Fruit fly (Drosophila melanogaster): ENCODE results near the gene CG34382.

CG34382 gene

dm6 chr3L:9864275-9865052 lies 14.3 kb upstream of the CG34382 start, which contains the start of the genes iPLA2-VIA and Ciz1 (continued):
- no peak for TF ChIP-seq cato (GFP tag; optimal IDR thresholded peaks at IDR 0.05; ENCODE audit: borderline replicate concordance)
- no peak for TF ChIP-seq gsb (GFP tag; IDR thresholded peaks at IDR 0.05)
- TF ChIP-seq CG4282 (GFP tag; optimal IDR thresholded peaks at IDR 0.05), result no peak
- TF ChIP-seq CG12236 (GFP tag; optimal IDR thresholded peaks at IDR 0.05), result no peak
- no peak for TF ChIP-seq Elba2 (GFP tag; optimal IDR thresholded peaks at IDR 0.05)
- peak; percentile 65; the same call in 1 of the 2 replicates for TF ChIP-seq sna (GFP tag; IDR thresholded peaks at IDR 0.05; ENCODE audit: partially characterized antibody)
- TF ChIP-seq CG14667 (GFP tag; IDR thresholded peaks at IDR 0.05), result no peak
- peak; percentile 15 for TF ChIP-seq zfh2 (GFP tag; optimal IDR thresholded peaks at IDR 0.05)
- TF ChIP-seq caup (GFP tag; optimal IDR thresholded peaks at IDR 0.05; ENCODE audit: severe bottlenecking), result no peak
- TF ChIP-seq Ssrp (tag; optimal IDR thresholded peaks at IDR 0.05), result no peak
- peak; percentile 71 for TF ChIP-seq hb (GFP tag; IDR thresholded peaks at IDR 0.05; ENCODE audit: partially characterized antibody)
- TF ChIP-seq Usf (GFP tag; optimal IDR thresholded peaks at IDR 0.05), result no peak
- no peak for TF ChIP-seq fd96Cb (tag; optimal IDR thresholded peaks at IDR 0.05)
- TF ChIP-seq CG2678 (tag; optimal IDR thresholded peaks at IDR 0.05), result no peak
- no peak for TF ChIP-seq CG33557 (GFP tag; optimal IDR thresholded peaks at IDR 0.05)
- no peak for TF ChIP-seq CG11456 (GFP tag; IDR thresholded peaks at IDR 0.05)
- TF ChIP-seq gfzf (GFP tag; optimal IDR thresholded peaks at IDR 0.05), result peak; percentile 67
- no peak for TF ChIP-seq ERR (GFP tag; optimal IDR thresholded peaks at IDR 0.05)
- no peak for TF ChIP-seq Dad (GFP tag; optimal IDR thresholded peaks at IDR 0.05)
- peak; percentile 50 for TF ChIP-seq CG8924 (tag; optimal IDR thresholded peaks at IDR 0.05)
- TF ChIP-seq Lim3 (GFP tag; IDR thresholded peaks at IDR 0.05), result no peak
- TF ChIP-seq CG3995 (GFP tag; optimal IDR thresholded peaks at IDR 0.05), result peak; percentile 46
- TF ChIP-seq zfh1 (GFP tag; IDR thresholded peaks at IDR 0.05), result no peak
- peak; percentile 16 for TF ChIP-seq CG1647 (GFP tag; optimal IDR thresholded peaks at IDR 0.05)
- no peak for TF ChIP-seq CG8089 (GFP tag; optimal IDR thresholded peaks at IDR 0.05)
- TF ChIP-seq CG11398 (GFP tag; optimal IDR thresholded peaks at IDR 0.05), result no peak
- TF ChIP-seq slbo (GFP tag; IDR thresholded peaks at IDR 0.05), result peak; percentile 52; the same call in 1 of the 2 replicates
- no peak for TF ChIP-seq CG1024 (GFP tag; IDR thresholded peaks at IDR 0.05)
- no peak for TF ChIP-seq CG6654 (GFP tag; optimal IDR thresholded peaks at IDR 0.05)
- TF ChIP-seq Sry-β (GFP tag; optimal IDR thresholded peaks at IDR 0.05), result peak; percentile 4
- TF ChIP-seq CG4730 (GFP tag; IDR thresholded peaks at IDR 0.05), result no peak
- peak; percentile 78 for TF ChIP-seq Bgb (GFP tag; IDR thresholded peaks at IDR 0.05; ENCODE audit: partially characterized antibody)
- TF ChIP-seq CoRest (tag; optimal IDR thresholded peaks at IDR 0.05), result peak; percentile 62
- no peak for TF ChIP-seq Myb (GFP tag; optimal IDR thresholded peaks at IDR 0.05)
- TF ChIP-seq btn (GFP tag; optimal IDR thresholded peaks at IDR 0.05), result no peak
- no peak for TF ChIP-seq her (GFP tag; optimal IDR thresholded peaks at IDR 0.05)
- TF ChIP-seq Lhr (GFP tag; optimal IDR thresholded peaks at IDR 0.05), result peak; percentile 71
- TF ChIP-seq cg (GFP tag; optimal IDR thresholded peaks at IDR 0.05), result no peak
- TF ChIP-seq Hr51 (GFP tag; optimal IDR thresholded peaks at IDR 0.05), result no peak
- TF ChIP-seq CG34376 (GFP tag; optimal IDR thresholded peaks at IDR 0.05), result no peak
- no peak for TF ChIP-seq Ravus (GFP tag; IDR thresholded peaks at IDR 0.05)
- no peak for TF ChIP-seq lov (optimal IDR thresholded peaks at IDR 0.05)
- no peak for TF ChIP-seq lov (GFP tag; IDR thresholded peaks at IDR 0.05)
- no peak for TF ChIP-seq klu (GFP tag; IDR thresholded peaks at IDR 0.05)
- no peak for TF ChIP-seq jigr1 (GFP tag; IDR thresholded peaks at IDR 0.05)
- peak; percentile 13 for TF ChIP-seq vfl (GFP tag; optimal IDR thresholded peaks at IDR 0.05)
- no peak for TF ChIP-seq Fer2 (tag; optimal IDR thresholded peaks at IDR 0.05)
- TF ChIP-seq CG17186 (GFP tag; optimal IDR thresholded peaks at IDR 0.05), result peak; percentile 28
- TF ChIP-seq slou (GFP tag; optimal IDR thresholded peaks at IDR 0.05), result no peak
- TF ChIP-seq CG17802 (tag; optimal IDR thresholded peaks at IDR 0.05), result no peak
